Worm (Caenorhabditis elegans) whole organism, L3 larva: ENCODE data around the gene R03H10.2.

Experiments
- egl-27 ChIP-seq: sonication (generic microtip); optimal IDR thresholded peaks from 4 replicates; lab custom pipeline; 2017; ENCODE audit warnings: missing biosample characterization, missing genetic modification reagents, missing genetic modification characterization
- lsy-12 ChIP-seq: sonication (generic microtip); optimal IDR thresholded peaks from 2 replicates; lab custom pipeline; 2016; ENCODE audit warnings: mild to moderate bottlenecking, missing genetic modification characterization, missing compliant biosample characterization
- mdl-1 ChIP-seq: fragments of 150-350 bp; optimal IDR thresholded peaks from 2 replicates; lab custom pipeline; 2014; ENCODE audit warnings: missing biosample characterization, missing genetic modification characterization
- nhr-11 ChIP-seq: fragments of 150-350 bp; optimal IDR thresholded peaks from 2 replicates; lab custom pipeline; 2014; ENCODE audit warnings: missing biosample characterization, missing genetic modification characterization
- pha-4 ChIP-seq: fragments of 150-350 bp; optimal IDR thresholded peaks from 2 replicates; lab custom pipeline; 2014; ENCODE audit warnings: missing biosample characterization, missing genetic modification reagents, missing genetic modification characterization
- unc-62 ChIP-seq: fragments of 150-350 bp; sonication (generic microtip); optimal IDR thresholded peaks from 4 replicates; lab custom pipeline; 2014; ENCODE audit warnings: missing biosample characterization, missing genetic modification reagents, missing genetic modification characterization

DNA sequence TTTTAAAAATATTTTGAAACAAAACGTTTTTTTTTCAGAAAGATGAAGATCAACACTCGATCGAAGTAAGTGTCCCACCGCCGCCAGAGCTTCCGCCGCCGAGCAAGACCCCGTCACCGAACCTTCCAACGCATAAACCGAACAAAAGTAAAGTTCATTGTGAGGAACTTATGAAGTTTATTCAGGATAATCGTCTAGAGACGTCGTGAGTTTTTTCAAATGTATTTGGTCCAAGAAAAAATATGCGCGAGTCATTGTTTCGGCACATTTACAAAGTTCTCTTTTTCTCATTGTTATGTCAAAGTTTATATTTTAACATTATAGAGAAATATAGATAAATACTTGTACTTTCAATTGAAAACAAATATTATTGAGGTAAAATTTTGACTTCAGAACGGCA, 30.3 kb upstream of the R03H10.2 start:
- no peak for TF ChIP-seq unc-62 (GFP tag; lab: Kevin White, UChicago)
- TF ChIP-seq egl-27, result no peak
- TF ChIP-seq lsy-12 (tag; lab: Kevin White, UChicago), result no peak
- TF ChIP-seq nhr-11 (tag; lab: Kevin White, UChicago), result no peak
- no peak for TF ChIP-seq mdl-1 (tag; lab: Kevin White, UChicago)
- TF ChIP-seq pha-4, result no peak
